Worm (Caenorhabditis elegans) whole organism, early embryonic: ENCODE measurements around the gene ins-12.

Experiments
- B0310.2 ChIP-seq: sonication (generic microtip); optimal IDR thresholded peaks from 2 replicates; lab custom pipeline; 2016; ENCODE audit warnings: mild to moderate bottlenecking, missing genetic modification characterization, missing compliant biosample characterization
- F13C5.2 ChIP-seq: sonication (generic microtip); optimal IDR thresholded peaks from 2 replicates; lab custom pipeline; 2017; ENCODE audit warnings: mild to moderate bottlenecking, missing genetic modification characterization, inconsistent platforms, missing compliant biosample characterization
- aly-1 ChIP-seq: sonication (generic microtip); optimal IDR thresholded peaks from 2 replicates; lab custom pipeline; 2016; ENCODE audit warnings: missing genetic modification characterization, missing compliant biosample characterization
- ama-1 ChIP-seq: fragments of 150-350 bp; optimal IDR thresholded peaks from 2 replicates; lab custom pipeline; 2014
- ceh-13 ChIP-seq: fragments of 200-800 bp; sonication (Bioruptor generic); optimal IDR thresholded peaks from 2 replicates; lab custom pipeline; 2018; ENCODE audit warnings: mild to moderate bottlenecking, missing genetic modification characterization, missing compliant biosample characterization
- ceh-36 ChIP-seq: sonication (generic microtip); optimal IDR thresholded peaks from 2 replicates; lab custom pipeline; 2016; ENCODE audit warnings: missing genetic modification characterization, inconsistent platforms, missing compliant biosample characterization
- ets-7 ChIP-seq: sonication (generic microtip); optimal IDR thresholded peaks from 2 replicates; lab custom pipeline; 2016; ENCODE audit warnings: missing genotype, missing genetic modification characterization, missing compliant biosample characterization
- flt-1 ChIP-seq: fragments of 200-800 bp; sonication (Bioruptor generic); IDR thresholded peaks from 2 replicates; pipeline ENCODE4 v1.3.6; 2022; ENCODE audit warnings: missing genetic modification characterization, missing compliant biosample characterization
- hmbx-1 ChIP-seq: sonication (generic microtip); optimal IDR thresholded peaks from 2 replicates; lab custom pipeline; 2016; ENCODE audit warnings: mild to moderate bottlenecking, missing genetic modification characterization, missing compliant biosample characterization
- hmg-4 ChIP-seq: fragments of 200-800 bp; sonication (Bioruptor generic); optimal IDR thresholded peaks from 2 replicates; lab custom pipeline; 2018; ENCODE audit warnings: mild to moderate bottlenecking, missing genetic modification characterization, missing compliant biosample characterization
- hnd-1 ChIP-seq: sonication (generic microtip); optimal IDR thresholded peaks from 2 replicates; lab custom pipeline; 2016; ENCODE audit warnings: missing genetic modification characterization, missing compliant biosample characterization
- pes-1 ChIP-seq: fragments of 200-800 bp; sonication (Bioruptor generic); IDR thresholded peaks from 2 replicates; pipeline ENCODE4 v1.3.6; 2022; ENCODE audit warnings: missing genetic modification reagents, missing genetic modification characterization, missing compliant biosample characterization
- scrt-1 ChIP-seq: fragments of 200-800 bp; sonication (Bioruptor generic); IDR thresholded peaks from 2 replicates; pipeline ENCODE4 v1.3.6; 2022; ENCODE audit warnings: missing genetic modification characterization, missing compliant biosample characterization
- sea-1 ChIP-seq: fragments of 200-800 bp; sonication (Bioruptor generic); conservative IDR thresholded peaks from 2 replicates; pipeline ENCODE4 v1.3.6; 2022; ENCODE audit warnings: missing genetic modification characterization, missing compliant biosample characterization
- tbx-11 ChIP-seq: fragments of 200-800 bp; sonication (Bioruptor generic); IDR thresholded peaks from 2 replicates; pipeline ENCODE4 v1.3.6; 2022; ENCODE audit warnings: missing genetic modification characterization, missing compliant biosample characterization
- tbx-37 ChIP-seq: fragments of 200-800 bp; sonication (Bioruptor generic); conservative IDR thresholded peaks from 2 replicates; pipeline ENCODE4 v1.3.6; 2022; ENCODE audit warnings: missing genetic modification reagents, missing genetic modification characterization, missing compliant biosample characterization
- tra-4 ChIP-seq: sonication (generic microtip); optimal IDR thresholded peaks from 2 replicates; lab custom pipeline; 2017; ENCODE audit warnings: missing genetic modification characterization, missing compliant biosample characterization

The ins-12 gene

ce11 chrII:5544145-5544515, 10.3 kb upstream of the ins-12 start:
- TF ChIP-seq B0310.2 (tag; lab: Kevin White, UChicago) (no peak), tbx-37 (no peak), ama-1 (lab: Kevin White, UChicago) (no peak), hmg-4 (GFP tag; lab: Kevin White, UChicago) (no peak), flt-1 (GFP tag; lab: Robert Waterston, UW) (no peak)

- TF ChIP-seq F13C5.2 (tag; lab: Kevin White, UChicago), result no peak
- TF ChIP-seq sea-1 (GFP tag; lab: Robert Waterston, UW), result no peak
- no peak for TF ChIP-seq hmg-4 (GFP tag; lab: Kevin White, UChicago)
- no peak for TF ChIP-seq hmbx-1 (tag; lab: Kevin White, UChicago)
- no peak for TF ChIP-seq hnd-1 (tag; lab: Kevin White, UChicago)
- no peak for TF ChIP-seq aly-1 (tag; lab: Kevin White, UChicago)
- TF ChIP-seq ama-1 (lab: Kevin White, UChicago), result no peak
- TF ChIP-seq ceh-36 (tag; lab: Kevin White, UChicago), result no peak
- TF ChIP-seq tbx-37, result no peak
- TF ChIP-seq ets-7 (tag; lab: Kevin White, UChicago), result no peak
- TF ChIP-seq flt-1 (GFP tag; lab: Robert Waterston, UW), result no peak
- no peak for TF ChIP-seq B0310.2 (tag; lab: Kevin White, UChicago)
- no peak for TF ChIP-seq ceh-13
- no peak for TF ChIP-seq tra-4 (tag; lab: Kevin White, UChicago)
- no peak for TF ChIP-seq pes-1
- TF ChIP-seq tbx-11 (GFP tag; lab: Robert Waterston, UW), result no peak
Measured at ce11 chrII:5544764-5545163, 9.7 kb upstream of the ins-12 start, which contains the start of gene ins-13. ins-13 (minus strand) TSS chrII:5544864.

ce11 chrII:5547442-5547894, 6.9 kb upstream of the ins-12 start, which contains the start of gene acdh-2:
acdh-2 (minus strand) TSS chrII:5547492.
- TF ChIP-seq flt-1 (GFP tag; lab: Robert Waterston, UW) (no peak), hmg-4 (GFP tag; lab: Kevin White, UChicago) (no peak), ceh-36 (tag; lab: Kevin White, UChicago) (no peak), scrt-1 (no peak), F13C5.2 (tag; lab: Kevin White, UChicago) (no peak)

- no peak for TF ChIP-seq B0310.2 (tag; lab: Kevin White, UChicago)
- no peak for TF ChIP-seq hnd-1 (tag; lab: Kevin White, UChicago)
- no peak for TF ChIP-seq tbx-11 (GFP tag; lab: Robert Waterston, UW)
- TF ChIP-seq ceh-36 (tag; lab: Kevin White, UChicago), result no peak
- TF ChIP-seq sea-1 (GFP tag; lab: Robert Waterston, UW), result no peak
- TF ChIP-seq flt-1 (GFP tag; lab: Robert Waterston, UW), result no peak
- TF ChIP-seq pes-1, result no peak
- no peak for TF ChIP-seq tbx-37
- no peak for TF ChIP-seq hmg-4 (GFP tag; lab: Kevin White, UChicago)
- no peak for TF ChIP-seq ama-1 (lab: Kevin White, UChicago)
- TF ChIP-seq hmbx-1 (tag; lab: Kevin White, UChicago), result no peak
- no peak for TF ChIP-seq F13C5.2 (tag; lab: Kevin White, UChicago)
- no peak for TF ChIP-seq tra-4 (tag; lab: Kevin White, UChicago)
- TF ChIP-seq aly-1 (tag; lab: Kevin White, UChicago), result no peak
- no peak for TF ChIP-seq scrt-1
Measured at ce11 chrII:5549746-5550145, 4.7 kb upstream of the ins-12 start, which contains the start of gene C17C3.6. C17C3.6 (plus strand) TSS chrII:5550046.

- TF ChIP-seq ceh-13 (no peak), hmg-4 (GFP tag; lab: Kevin White, UChicago) (no peak), tra-4 (tag; lab: Kevin White, UChicago) (no peak), F13C5.2 (tag; lab: Kevin White, UChicago) (no peak), aly-1 (tag; lab: Kevin White, UChicago) (no peak), flt-1 (GFP tag; lab: Robert Waterston, UW) (no peak), B0310.2 (tag; lab: Kevin White, UChicago) (no peak), tbx-11 (GFP tag; lab: Robert Waterston, UW) (no peak), sea-1 (GFP tag; lab: Robert Waterston, UW) (no peak), ets-7 (tag; lab: Kevin White, UChicago) (no peak)
Measured at ce11 chrII:5551517-5551916, 2.9 kb upstream of the ins-12 start, which contains the start of gene C17C3.5. C17C3.5 (plus strand) TSS chrII:5551817.

- TF ChIP-seq pes-1 (no peak), hnd-1 (tag; lab: Kevin White, UChicago) (no peak), B0310.2 (tag; lab: Kevin White, UChicago) (no peak), ama-1 (lab: Kevin White, UChicago) (no peak), hmbx-1 (tag; lab: Kevin White, UChicago) (no peak), tra-4 (tag; lab: Kevin White, UChicago) (no peak), flt-1 (GFP tag; lab: Robert Waterston, UW) (no peak), sea-1 (GFP tag; lab: Robert Waterston, UW) (no peak), F13C5.2 (tag; lab: Kevin White, UChicago) (no peak)
Measured at ce11 chrII:5553531-5553930, 886 bp upstream of the ins-12 start.

ce11 chrII:5554788-5555187, 371 bp downstream of the ins-12 start:
- no peak for TF ChIP-seq ama-1 (lab: Kevin White, UChicago)
- no peak for TF ChIP-seq hmbx-1 (tag; lab: Kevin White, UChicago)
- TF ChIP-seq pes-1, result no peak
- no peak for TF ChIP-seq F13C5.2 (tag; lab: Kevin White, UChicago)
- no peak for TF ChIP-seq scrt-1
- TF ChIP-seq tbx-11 (GFP tag; lab: Robert Waterston, UW), result no peak
- TF ChIP-seq ceh-36 (tag; lab: Kevin White, UChicago), result no peak

ce11 chrII:5555522-5555921, 1.1 kb downstream of the ins-12 start:
- TF ChIP-seq ceh-13 (no peak), hmbx-1 (tag; lab: Kevin White, UChicago) (no peak), scrt-1 (no peak), hmg-4 (GFP tag; lab: Kevin White, UChicago) (no peak), F13C5.2 (tag; lab: Kevin White, UChicago) (no peak)
